Worm (Caenorhabditis elegans) whole organism, L2 larva: ENCODE measurements around the gene srx-88.

Experiments used
- F13H6.1 ChIP-seq: sonication (generic microtip); optimal IDR thresholded peaks from 2 replicates; lab custom pipeline; 2016; ENCODE audit warnings: missing genetic modification characterization, missing compliant biosample characterization
- Y55F3AM.14 ChIP-seq: fragments of 200-800 bp; sonication (Bioruptor generic); optimal IDR thresholded peaks from 2 replicates; lab custom pipeline; 2018; ENCODE audit warnings: mild to moderate bottlenecking, missing genetic modification characterization, missing compliant biosample characterization
- alr-1 ChIP-seq: fragments of 150-350 bp; optimal IDR thresholded peaks from 2 replicates; lab custom pipeline; 2014; ENCODE audit warnings: missing biosample characterization, missing genetic modification characterization
- aly-2 ChIP-seq: fragments of 150-350 bp; optimal IDR thresholded peaks from 2 replicates; lab custom pipeline; 2014; ENCODE audit warnings: missing biosample characterization, missing genetic modification characterization
- ama-1 ChIP-seq: fragments of 150-350 bp; optimal IDR thresholded peaks from 2 replicates; lab custom pipeline; 2018; ENCODE audit warnings: inconsistent platforms
- blmp-1 ChIP-seq: sonication (generic microtip); optimal IDR thresholded peaks from 2 replicates; lab custom pipeline; 2017; ENCODE audit warnings: missing genetic modification characterization, mild to moderate bottlenecking, missing compliant biosample characterization, antibody characterized with exemption, moderate library complexity; ENCODE audit not compliant: insufficient read depth
- ceh-16 ChIP-seq: fragments of 150-350 bp; optimal IDR thresholded peaks from 2 replicates; lab custom pipeline; 2014; ENCODE audit warnings: missing biosample characterization, missing genetic modification characterization
- ceh-82 ChIP-seq: fragments of 150-350 bp; optimal IDR thresholded peaks from 2 replicates; lab custom pipeline; 2014; ENCODE audit warnings: missing biosample characterization, missing genetic modification characterization
- crh-2 ChIP-seq: sonication (generic microtip); optimal IDR thresholded peaks from 2 replicates; lab custom pipeline; 2017; ENCODE audit warnings: missing biosample characterization, missing genetic modification characterization
- elt-1 ChIP-seq: fragments of 150-350 bp; optimal IDR thresholded peaks from 2 replicates; lab custom pipeline; 2014; ENCODE audit warnings: missing biosample characterization, missing genetic modification characterization
- elt-3 ChIP-seq: sonication (generic microtip); optimal IDR thresholded peaks from 2 replicates; lab custom pipeline; 2017; ENCODE audit warnings: missing biosample characterization, missing genetic modification characterization
- fos-1 ChIP-seq: fragments of 150-350 bp; optimal IDR thresholded peaks from 2 replicates; lab custom pipeline; 2014; ENCODE audit warnings: missing biosample characterization, missing genetic modification characterization
- gmeb-1 ChIP-seq: fragments of 150-350 bp; optimal IDR thresholded peaks from 2 replicates; lab custom pipeline; 2014; ENCODE audit warnings: missing biosample characterization, missing genetic modification characterization
- lin-11 ChIP-seq: fragments of 150-350 bp; sonication (generic microtip); optimal IDR thresholded peaks from 2 replicates; lab custom pipeline; 2014; ENCODE audit warnings: missing biosample characterization, missing genetic modification characterization, inconsistent platforms, mixed read lengths
- lin-13 ChIP-seq: fragments of 150-350 bp; optimal IDR thresholded peaks from 2 replicates; lab custom pipeline; 2014; ENCODE audit warnings: missing biosample characterization, missing genetic modification reagents, missing genetic modification characterization
- lin-39 ChIP-seq: fragments of 150-350 bp; optimal IDR thresholded peaks from 2 replicates; lab custom pipeline; 2014; ENCODE audit warnings: missing biosample characterization, missing genetic modification reagents, missing genetic modification characterization
- lsy-2 ChIP-seq, 2 experiments: fragments of 150-350 bp in 1 of 2; sonication (generic microtip) in 1 of 2; optimal IDR thresholded peaks; 2 replicates each; lab custom pipeline; 2014 to 2017; ENCODE audit warnings: missing biosample characterization in 2 of 2, missing genetic modification characterization in 2 of 2
- mab-5 ChIP-seq: fragments of 150-350 bp; optimal IDR thresholded peaks from 2 replicates; lab custom pipeline; 2014; ENCODE audit warnings: missing biosample characterization, missing genetic modification characterization
- mbf-1 ChIP-seq: sonication (generic microtip); optimal IDR thresholded peaks from 2 replicates; lab custom pipeline; 2017; ENCODE audit warnings: missing biosample characterization, missing genetic modification characterization
- nhr-10 ChIP-seq: sonication (generic microtip); optimal IDR thresholded peaks from 2 replicates; lab custom pipeline; 2017; ENCODE audit warnings: missing biosample characterization, missing genetic modification characterization
- nhr-11 ChIP-seq: fragments of 150-350 bp; optimal IDR thresholded peaks from 2 replicates; lab custom pipeline; 2014; ENCODE audit warnings: missing biosample characterization, missing genetic modification characterization
- nhr-12 ChIP-seq: fragments of 150-350 bp; optimal IDR thresholded peaks from 2 replicates; lab custom pipeline; 2014; ENCODE audit warnings: missing biosample characterization, missing genetic modification characterization
- nhr-129 ChIP-seq: fragments of 150-350 bp; optimal IDR thresholded peaks from 2 replicates; lab custom pipeline; 2014; ENCODE audit warnings: missing biosample characterization, missing genetic modification characterization
- nhr-21 ChIP-seq: fragments of 150-350 bp; optimal IDR thresholded peaks from 2 replicates; lab custom pipeline; 2014; ENCODE audit warnings: missing biosample characterization, missing genetic modification characterization
- nhr-23 ChIP-seq: fragments of 150-350 bp; optimal IDR thresholded peaks from 2 replicates; lab custom pipeline; 2014; ENCODE audit warnings: missing biosample characterization, missing genetic modification reagents, missing genetic modification characterization
- nhr-237 ChIP-seq: fragments of 150-350 bp; optimal IDR thresholded peaks from 2 replicates; lab custom pipeline; 2014; ENCODE audit warnings: missing biosample characterization, missing genetic modification characterization
- nhr-25 ChIP-seq: fragments of 150-350 bp; sonication (generic microtip); optimal IDR thresholded peaks from 3 replicates; lab custom pipeline; 2014; ENCODE audit warnings: missing biosample characterization, missing genetic modification characterization
- nhr-6 ChIP-seq: fragments of 150-350 bp; optimal IDR thresholded peaks from 2 replicates; lab custom pipeline; 2014; ENCODE audit warnings: missing biosample characterization, missing genetic modification characterization
- peb-1 ChIP-seq: fragments of 150-350 bp; optimal IDR thresholded peaks from 2 replicates; lab custom pipeline; 2014; ENCODE audit warnings: missing biosample characterization, missing genetic modification characterization
- sem-4 ChIP-seq: fragments of 150-350 bp; optimal IDR thresholded peaks from 2 replicates; lab custom pipeline; 2014; ENCODE audit warnings: missing biosample characterization, missing genetic modification reagents, missing genetic modification characterization
- skn-1 ChIP-seq: sonication (generic microtip); optimal IDR thresholded peaks from 2 replicates; lab custom pipeline; 2017; ENCODE audit warnings: missing biosample characterization, missing genetic modification characterization
- sma-3 ChIP-seq: sonication (generic microtip); optimal IDR thresholded peaks from 2 replicates; lab custom pipeline; 2016; ENCODE audit warnings: missing genetic modification reagents, missing genetic modification characterization, missing compliant biosample characterization
- sma-9 ChIP-seq, 2 experiments: fragments of 150-350 bp in 1 of 2; sonication (generic microtip) in 1 of 2; optimal IDR thresholded peaks; 2 replicates each; lab custom pipeline; 2014 to 2016; ENCODE audit warnings: missing genetic modification characterization in 2 of 2, mild to moderate bottlenecking in 1 of 2, missing biosample characterization in 1 of 2, missing compliant biosample characterization in 1 of 2, missing genetic modification reagents in 1 of 2, moderate library complexity in 1 of 2
- unc-39 ChIP-seq: fragments of 150-350 bp; optimal IDR thresholded peaks from 2 replicates; lab custom pipeline; 2014; ENCODE audit warnings: missing biosample characterization, missing genetic modification characterization
- unc-55 ChIP-seq: fragments of 150-350 bp; sonication (generic microtip); optimal IDR thresholded peaks from 3 replicates; lab custom pipeline; 2014; ENCODE audit warnings: missing biosample characterization, missing genetic modification reagents, missing genetic modification characterization
- unc-62 ChIP-seq: fragments of 150-350 bp; optimal IDR thresholded peaks from 2 replicates; lab custom pipeline; 2014; ENCODE audit warnings: missing biosample characterization, missing genetic modification reagents, missing genetic modification characterization
- zag-1 ChIP-seq: fragments of 150-350 bp; optimal IDR thresholded peaks from 2 replicates; lab custom pipeline; 2014; ENCODE audit warnings: missing biosample characterization, missing genetic modification characterization
- ztf-1 ChIP-seq: fragments of 200-800 bp; sonication (Bioruptor generic); conservative IDR thresholded peaks from 2 replicates; pipeline ENCODE4 v1.3.6; 2022; ENCODE audit warnings: missing genetic modification characterization, missing compliant biosample characterization
- ztf-4 ChIP-seq: fragments of 150-350 bp; optimal IDR thresholded peaks from 2 replicates; lab custom pipeline; 2014; ENCODE audit warnings: missing biosample characterization, missing genetic modification characterization

The srx-88 gene

DNA sequence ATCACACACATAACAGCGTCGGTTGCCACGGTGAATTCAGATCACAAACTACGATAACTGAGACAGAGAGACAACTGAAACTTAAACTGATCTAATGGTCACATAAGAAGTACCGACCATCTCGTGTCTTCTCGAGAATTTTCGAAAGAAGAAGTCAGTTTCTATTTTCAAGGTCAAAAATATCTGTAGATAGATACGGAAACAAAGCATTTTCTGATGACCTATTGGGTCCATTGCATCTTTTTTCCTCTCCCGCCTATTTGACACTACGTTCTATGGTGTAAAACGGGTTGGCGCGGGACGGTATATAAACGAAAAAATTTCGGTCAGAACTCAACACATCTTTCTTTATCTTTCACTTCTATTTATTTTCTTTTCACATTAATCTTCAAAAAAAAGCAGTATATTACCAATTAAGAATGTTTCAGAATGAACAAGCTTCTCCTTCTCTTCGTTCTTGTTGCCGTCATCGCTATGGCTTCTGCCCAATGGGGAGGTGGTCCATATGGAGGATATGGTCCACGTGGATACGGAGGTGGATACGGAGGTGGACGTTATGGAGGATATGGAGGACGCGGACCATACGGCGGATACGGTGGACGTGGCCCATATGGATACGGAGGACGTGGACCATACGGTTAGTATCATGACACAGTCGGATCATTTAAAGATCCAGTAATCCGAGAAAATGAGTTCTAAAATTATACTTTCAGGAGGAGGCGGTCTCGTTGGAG is 32.8 kb downstream of the srx-88 start, which contains the start of gene nlp-24:
Gene nlp-24, plus strand, starts transcription at position 429 of the 734 bp plus-strand sequence.
- TF ChIP-seq ztf-4 (tag; lab: Kevin White, UChicago), result no peak
- TF ChIP-seq unc-55 (GFP tag; lab: Kevin White, UChicago), result no peak
- TF ChIP-seq mbf-1, result no peak
- TF ChIP-seq ztf-1 (GFP tag; lab: Robert Waterston, UW), result no peak
- no peak for TF ChIP-seq F13H6.1
- TF ChIP-seq gmeb-1 (tag; lab: Kevin White, UChicago), result no peak
- no peak for TF ChIP-seq elt-3
- peak; percentile 2 for TF ChIP-seq elt-1 (tag; lab: Kevin White, UChicago)
- peak; percentile 39 for TF ChIP-seq sma-3
- no peak for TF ChIP-seq skn-1 (tag; lab: Kevin White, UChicago)
- peak; percentile 79 for TF ChIP-seq blmp-1
- TF ChIP-seq fos-1 (tag; lab: Kevin White, UChicago), result peak; percentile 20
- no peak for TF ChIP-seq zag-1
- TF ChIP-seq ceh-16, result peak; percentile 61
- peak; percentile 70 for TF ChIP-seq nhr-21 (tag; lab: Kevin White, UChicago)
- peak; percentile 24 for TF ChIP-seq nhr-129
- TF ChIP-seq nhr-25 (tag; lab: Kevin White, UChicago), result peak; percentile 90
- TF ChIP-seq nhr-10, result no peak
- no peak for TF ChIP-seq lin-39
- no peak for TF ChIP-seq nhr-237 (tag; lab: Kevin White, UChicago)
- TF ChIP-seq ceh-82 (tag; lab: Kevin White, UChicago), result no peak
- no peak for TF ChIP-seq sem-4 (tag; lab: Kevin White, UChicago)
- no peak for TF ChIP-seq lin-13 (GFP tag; lab: Kevin White, UChicago)
- TF ChIP-seq lin-11 (tag; lab: Kevin White, UChicago), result no peak
- TF ChIP-seq nhr-6 (tag; lab: Kevin White, UChicago), result peak; percentile 49
- peak; percentile 19 for TF ChIP-seq crh-2 (tag; lab: Kevin White, UChicago)
- TF ChIP-seq alr-1 (tag; lab: Kevin White, UChicago), result no peak
- peak in 1 of 2 experiments; percentile 46 for TF ChIP-seq lsy-2 (tag; optimal IDR thresholded peaks at IDR 0.05; lab: Kevin White, UChicago)
- TF ChIP-seq nhr-23 (tag; lab: Kevin White, UChicago), result no peak
- peak; percentile 76 for TF ChIP-seq ama-1 (lab: Kevin White, UChicago)
- TF ChIP-seq mab-5, result no peak
- TF ChIP-seq nhr-12 (tag; lab: Kevin White, UChicago), result no peak
- peak; percentile 72 for TF ChIP-seq sma-9 (GFP tag; optimal IDR thresholded peaks at IDR 0.05; lab: Kevin White, UChicago)
- TF ChIP-seq sma-9 (tag; optimal IDR thresholded peaks at IDR 0.05; lab: Kevin White, UChicago), result no peak
- TF ChIP-seq, all 48 proteins: peak for 13

DNA sequence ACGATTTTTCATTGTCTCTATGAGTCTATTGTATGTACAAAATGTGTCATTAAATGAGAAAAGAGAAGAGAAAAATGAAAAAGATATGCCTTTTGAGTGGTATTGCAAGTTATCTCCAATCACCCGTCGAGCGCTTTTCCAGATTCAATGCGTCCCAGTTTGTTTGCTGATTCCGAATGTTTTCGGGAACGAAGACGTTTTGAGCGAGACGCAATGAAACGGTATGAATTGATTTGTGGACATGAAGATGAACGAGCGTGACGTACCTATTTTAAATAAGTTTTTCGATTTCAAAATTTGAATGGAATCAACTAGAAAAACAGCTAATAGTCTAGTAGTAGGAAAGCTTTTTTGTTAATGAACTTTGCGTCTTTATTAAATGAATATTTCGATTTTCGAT is 33.5 kb downstream of the srx-88 start:
- TF ChIP-seq Y55F3AM.14, result no peak
- TF ChIP-seq nhr-237 (tag; lab: Kevin White, UChicago), result peak; percentile 5
- TF ChIP-seq mbf-1, result no peak
- TF ChIP-seq nhr-21 (tag; lab: Kevin White, UChicago), result peak; percentile 4
- TF ChIP-seq blmp-1, result peak; percentile 4
- no peak for TF ChIP-seq zag-1
- no peak for TF ChIP-seq lsy-2 (tag; optimal IDR thresholded peaks at IDR 0.05; lab: Kevin White, UChicago)
- no peak for TF ChIP-seq nhr-25 (tag; lab: Kevin White, UChicago)
- TF ChIP-seq nhr-129, result no peak
- TF ChIP-seq ama-1 (lab: Kevin White, UChicago), result peak; percentile 53

DNA sequence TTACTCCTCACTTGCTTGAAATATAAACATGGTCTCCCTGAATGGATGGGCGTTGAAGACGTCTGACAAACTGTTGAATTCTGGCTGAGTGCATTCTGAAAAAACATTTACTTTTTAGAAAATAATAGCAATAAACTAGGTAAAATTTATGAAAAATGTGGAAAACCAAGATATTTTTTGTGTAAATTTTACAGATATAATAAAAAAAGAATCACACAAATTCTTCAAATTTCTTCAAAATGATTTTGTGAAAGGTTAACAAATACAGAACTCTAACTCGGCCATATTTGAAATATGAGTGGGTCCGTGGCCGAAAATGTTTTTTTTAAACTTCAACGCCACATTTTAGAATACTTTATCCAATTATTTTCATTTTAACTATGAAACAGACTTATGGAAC is 34.9 kb downstream of the srx-88 start, which contains the start of gene glb-15:
Gene glb-15, minus strand, starts transcription at position 101 of the 400 bp plus-strand sequence.
- TF ChIP-seq sem-4 (tag; lab: Kevin White, UChicago) (no peak), alr-1 (tag; lab: Kevin White, UChicago) (no peak), nhr-25 (tag; lab: Kevin White, UChicago) (no peak), nhr-129 (no peak), nhr-10 (no peak), fos-1 (tag; lab: Kevin White, UChicago) (no peak), lin-11 (tag; lab: Kevin White, UChicago) (no peak), nhr-11 (tag; lab: Kevin White, UChicago) (no peak), peb-1 (no peak), aly-2 (no peak), unc-62 (GFP tag; lab: Kevin White, UChicago) (no peak), unc-39 (no peak)
- TF ChIP-seq, all 48 proteins: peak for 0
